Fruit fly (Drosophila melanogaster) whole organism, prepupa: ENCODE results near the gene Atac3.
A peak's percentile ranks its signal among the peaks of the same experiment; 100 is the strongest.

ENCODE experiments used
- Blimp-1 ChIP-seq: fragments of 200-800 bp; sonication (Bioruptor generic); optimal IDR thresholded peaks from 3 replicates; lab custom pipeline; 2017; ENCODE audit warnings: missing biosample characterization, missing genetic modification characterization, mild to moderate bottlenecking, moderate library complexity, missing genetic modification reagents
- CG10631 ChIP-seq: fragments of 200-800 bp; sonication (Bioruptor generic); optimal IDR thresholded peaks from 2 replicates; lab custom pipeline; 2016; ENCODE audit warnings: missing biosample characterization, missing genetic modification characterization
- CG11294 ChIP-seq: fragments of 200-800 bp; sonication (Bioruptor generic); IDR thresholded peaks from 2 replicates; pipeline ENCODE4 v1.3.6; 2022; ENCODE audit warnings: missing biosample characterization, missing genetic modification characterization
- CG11762 ChIP-seq: fragments of 200-800 bp; sonication (Bioruptor generic); optimal IDR thresholded peaks from 3 replicates; lab custom pipeline; 2016; ENCODE audit warnings: missing biosample characterization, missing genetic modification characterization; ENCODE audit not compliant: insufficient read depth
- CG11902 ChIP-seq: fragments of 200-800 bp; sonication (Bioruptor generic); optimal IDR thresholded peaks from 3 replicates; lab custom pipeline; 2016; ENCODE audit warnings: missing biosample characterization, missing genetic modification characterization
- CG15336 ChIP-seq: fragments of 200-800 bp; sonication (Bioruptor generic); IDR thresholded peaks from 2 replicates; pipeline ENCODE4 v1.3.6; 2022; ENCODE audit warnings: missing biosample characterization, missing genetic modification characterization
- CG3032 ChIP-seq: fragments of 200-800 bp; optimal IDR thresholded peaks from 2 replicates; lab custom pipeline; 2019; ENCODE audit warnings: missing biosample characterization, mild to moderate bottlenecking, missing genetic modification characterization, moderate library complexity
- CG31627 ChIP-seq: fragments of 200-800 bp; sonication (Bioruptor generic); optimal IDR thresholded peaks from 3 replicates; lab custom pipeline; 2016; ENCODE audit warnings: missing biosample characterization, missing genetic modification characterization
- CG32006 ChIP-seq: fragments of 200-800 bp; sonication (Bioruptor generic); optimal IDR thresholded peaks from 3 replicates; lab custom pipeline; 2017; ENCODE audit warnings: missing biosample characterization, mild to moderate bottlenecking, missing genetic modification characterization
- CG3919 ChIP-seq: fragments of 200-800 bp; sonication (Bioruptor generic); optimal IDR thresholded peaks from 3 replicates; lab custom pipeline; 2016; ENCODE audit warnings: missing biosample characterization, missing genetic modification characterization
- CG4318 ChIP-seq: fragments of 200-800 bp; sonication (Bioruptor generic); optimal IDR thresholded peaks from 3 replicates; lab custom pipeline; 2017; ENCODE audit warnings: missing biosample characterization, mild to moderate bottlenecking, missing genetic modification characterization
- CG6163 ChIP-seq: fragments of 200-800 bp; sonication (Bioruptor generic); IDR thresholded peaks from 3 replicates; pipeline ENCODE4 v1.3.6; 2022; ENCODE audit warnings: missing biosample characterization, missing genetic modification characterization
- CG6276 ChIP-seq: fragments of 200-800 bp; sonication (Bioruptor generic); optimal IDR thresholded peaks from 2 replicates; lab custom pipeline; 2017; ENCODE audit warnings: missing biosample characterization, mild to moderate bottlenecking, missing genetic modification characterization
- CG6808 ChIP-seq: fragments of 200-800 bp; sonication (Bioruptor generic); optimal IDR thresholded peaks from 3 replicates; lab custom pipeline; 2017; ENCODE audit warnings: missing biosample characterization, missing genetic modification characterization, mild to moderate bottlenecking, moderate library complexity, missing genetic modification reagents
- CG6854 ChIP-seq: fragments of 200-800 bp; sonication (Bioruptor generic); optimal IDR thresholded peaks from 2 replicates; lab custom pipeline; 2017; ENCODE audit warnings: missing biosample characterization, mild to moderate bottlenecking, missing genetic modification characterization
- CG7368 ChIP-seq: fragments of 200-800 bp; sonication (Bioruptor generic); optimal IDR thresholded peaks from 3 replicates; lab custom pipeline; 2016; ENCODE audit warnings: missing biosample characterization, missing genetic modification characterization
- CG8119 ChIP-seq: fragments of 200-800 bp; sonication (Bioruptor generic); IDR thresholded peaks from 3 replicates; pipeline ENCODE4 v1.3.6; 2022; ENCODE audit warnings: missing biosample characterization, missing genetic modification characterization
- CG8319 ChIP-seq: fragments of 200-800 bp; sonication (Bioruptor generic); optimal IDR thresholded peaks from 3 replicates; lab custom pipeline; 2016; ENCODE audit warnings: missing biosample characterization, missing genetic modification characterization
- CG8632 ChIP-seq: fragments of 200-800 bp; sonication (Bioruptor generic); optimal IDR thresholded peaks from 3 replicates; lab custom pipeline; 2016; ENCODE audit warnings: missing biosample characterization, missing genetic modification characterization
- Eip75B ChIP-seq: fragments of 200-800 bp; sonication (Bioruptor generic); optimal IDR thresholded peaks from 3 replicates; lab custom pipeline; 2016; ENCODE audit warnings: missing biosample characterization, missing genetic modification characterization
- Eip78C ChIP-seq: fragments of 200-800 bp; sonication (Bioruptor generic); peaks from one replicate; lab custom pipeline; 2016; ENCODE audit warnings: missing biosample characterization, missing genetic modification characterization
- Eip93F ChIP-seq: fragments of 200-800 bp; sonication (Bioruptor generic); optimal IDR thresholded peaks from 2 replicates; lab custom pipeline; 2016; ENCODE audit warnings: missing biosample characterization, mild to moderate bottlenecking, missing genetic modification characterization
- Ets21C ChIP-seq: fragments of 200-800 bp; sonication (Bioruptor generic); optimal IDR thresholded peaks from 3 replicates; lab custom pipeline; 2016; ENCODE audit warnings: missing biosample characterization, missing genetic modification characterization
- Gug ChIP-seq: fragments of 200-800 bp; sonication (Bioruptor generic); IDR thresholded peaks from 2 replicates; pipeline ENCODE4 v1.3.6; 2022; ENCODE audit warnings: missing biosample characterization, missing genetic modification characterization
- Hr38 ChIP-seq: sonication (Bioruptor generic); optimal IDR thresholded peaks from 2 replicates; lab custom pipeline; 2016; ENCODE audit warnings: missing biosample characterization, missing genetic modification characterization
- Hr39 ChIP-seq: fragments of 200-800 bp; sonication (Bioruptor generic); optimal IDR thresholded peaks from 2 replicates; lab custom pipeline; 2016; ENCODE audit warnings: missing biosample characterization, missing genetic modification characterization
- Hr4 ChIP-seq: fragments of 200-800 bp; sonication (Bioruptor generic); optimal IDR thresholded peaks from 3 replicates; lab custom pipeline; 2016; ENCODE audit warnings: missing biosample characterization, missing genetic modification characterization
- Lpt ChIP-seq: fragments of 200-800 bp; sonication (Bioruptor generic); optimal IDR thresholded peaks from 3 replicates; lab custom pipeline; 2016; ENCODE audit warnings: missing biosample characterization, missing genetic modification characterization
- Met ChIP-seq: fragments of 200-800 bp; sonication (Bioruptor generic); optimal IDR thresholded peaks from 3 replicates; lab custom pipeline; 2016; ENCODE audit warnings: missing biosample characterization, missing genetic modification characterization
- OdsH ChIP-seq: fragments of 200-800 bp; sonication (Bioruptor generic); optimal IDR thresholded peaks from 3 replicates; lab custom pipeline; 2016; ENCODE audit warnings: missing biosample characterization, missing genetic modification characterization
- Sox102F ChIP-seq: fragments of 200-800 bp; sonication (Bioruptor generic); optimal IDR thresholded peaks from 2 replicates; lab custom pipeline; 2016; ENCODE audit warnings: missing biosample characterization, mild to moderate bottlenecking, missing genetic modification characterization
- Sox14 ChIP-seq: fragments of 200-800 bp; sonication (Bioruptor generic); optimal IDR thresholded peaks from 3 replicates; lab custom pipeline; 2016; ENCODE audit warnings: missing biosample characterization, missing genetic modification characterization
- Sox15 ChIP-seq: fragments of 200-800 bp; sonication (Bioruptor generic); optimal IDR thresholded peaks from 3 replicates; lab custom pipeline; 2016; ENCODE audit warnings: missing biosample characterization, missing genetic modification characterization
- achi ChIP-seq: fragments of 200-800 bp; sonication (Bioruptor generic); optimal IDR thresholded peaks from 3 replicates; lab custom pipeline; 2016; ENCODE audit warnings: missing biosample characterization, missing genetic modification characterization
- acj6 ChIP-seq: fragments of 200-800 bp; sonication (Bioruptor generic); optimal IDR thresholded peaks from 3 replicates; lab custom pipeline; 2016; ENCODE audit warnings: missing biosample characterization, missing genetic modification characterization
- dac ChIP-seq: fragments of 200-800 bp; sonication (Bioruptor generic); optimal IDR thresholded peaks from 2 replicates; lab custom pipeline; 2017; ENCODE audit warnings: missing biosample characterization, mild to moderate bottlenecking, missing genetic modification characterization
- eg ChIP-seq: fragments of 200-800 bp; sonication (Bioruptor generic); IDR thresholded peaks from 3 replicates; pipeline ENCODE4 v1.3.6; 2022; ENCODE audit warnings: missing biosample characterization, missing genetic modification characterization
- esn ChIP-seq: fragments of 200-800 bp; sonication (Bioruptor generic); optimal IDR thresholded peaks from 2 replicates; lab custom pipeline; 2016; ENCODE audit warnings: missing biosample characterization, mild to moderate bottlenecking, missing genetic modification characterization, moderate library complexity
- fd59A ChIP-seq: fragments of 200-800 bp; sonication (Bioruptor generic); optimal IDR thresholded peaks from 2 replicates; lab custom pipeline; 2017; ENCODE audit warnings: missing biosample characterization, mild to moderate bottlenecking, missing genetic modification characterization, missing genetic modification reagents
- fd85E ChIP-seq: fragments of 200-800 bp; sonication (Bioruptor generic); optimal IDR thresholded peaks from 3 replicates; lab custom pipeline; 2016; ENCODE audit warnings: missing biosample characterization, missing genetic modification characterization
- net ChIP-seq: fragments of 200-800 bp; sonication (Bioruptor generic); optimal IDR thresholded peaks from 3 replicates; lab custom pipeline; 2016; ENCODE audit warnings: missing biosample characterization, missing genetic modification characterization
- salr ChIP-seq, 2 experiments: fragments of 200-800 bp; sonication (Bioruptor generic); optimal IDR thresholded peaks; 3 replicates each; lab custom pipeline; 2016 to 2018; ENCODE audit warnings: missing biosample characterization in 2 of 2, missing genetic modification characterization in 2 of 2, mild to moderate bottlenecking in 1 of 2
- spab ChIP-seq: fragments of 200-800 bp; sonication (Bioruptor generic); optimal IDR thresholded peaks from 2 replicates; lab custom pipeline; 2017; ENCODE audit warnings: missing biosample characterization, mild to moderate bottlenecking, missing genetic modification characterization, missing genetic modification reagents
- ss ChIP-seq, 2 experiments: fragments of 200-800 bp; sonication (Bioruptor generic); optimal IDR thresholded peaks; 2 replicates in 1 of 2; 3 replicates in 1 of 2; lab custom pipeline; 2017 to 2018; ENCODE audit warnings: mild to moderate bottlenecking in 2 of 2, missing biosample characterization in 2 of 2, missing genetic modification characterization in 2 of 2, moderate library complexity in 1 of 2
- svp ChIP-seq: fragments of 200-800 bp; sonication (Bioruptor generic); peaks from one replicate; lab custom pipeline; 2016; ENCODE audit warnings: missing biosample characterization, missing genetic modification characterization
- vri ChIP-seq: fragments of 200-800 bp; sonication (Bioruptor generic); optimal IDR thresholded peaks from 3 replicates; lab custom pipeline; 2016; ENCODE audit warnings: missing biosample characterization, mild to moderate bottlenecking, missing genetic modification characterization

Atac3 gene

DNA sequence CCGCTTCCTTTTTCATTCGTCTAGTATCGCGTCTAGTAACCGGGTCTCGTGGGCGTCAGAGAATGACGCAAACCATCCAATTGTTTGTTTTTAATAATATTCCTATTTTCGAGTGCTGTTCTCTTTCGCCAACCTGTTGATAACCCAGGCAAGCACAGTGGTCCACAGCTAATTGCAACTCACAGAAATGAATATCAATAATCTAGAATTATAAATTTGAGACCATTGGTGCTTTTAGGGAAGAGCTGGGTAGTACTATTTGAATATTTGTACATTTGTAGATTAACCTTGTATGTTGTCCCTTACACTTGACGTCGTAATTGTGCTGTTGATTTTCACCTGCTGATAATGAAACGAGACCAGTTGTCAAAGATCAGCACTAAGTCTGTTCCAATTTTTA, 22.0 kb upstream of the Atac3 start:
- peak; percentile 6 for TF ChIP-seq OdsH (GFP tag; lab: Kevin White, UChicago)
- TF ChIP-seq vri (GFP tag; lab: Kevin White, UChicago), result peak; percentile 31
- no peak for TF ChIP-seq ss (GFP tag; optimal IDR thresholded peaks at IDR 0.05; lab: Kevin White, UChicago)
- TF ChIP-seq Sox102F, result no peak
- TF ChIP-seq esn, result peak; percentile 13
- peak; percentile 52 for TF ChIP-seq Eip78C (GFP tag; lab: Kevin White, UChicago)
- TF ChIP-seq svp (GFP tag; lab: Kevin White, UChicago), result peak; percentile 94
- peak; percentile 22 for TF ChIP-seq Hr39 (GFP tag; lab: Kevin White, UChicago)
- 0 out of 2 replicates have a peak, but pooled peaks have one; percentile 14 for TF ChIP-seq CG15336

dm6 chr3L:348406-348743, 20.6 kb upstream of the Atac3 start:
- TF ChIP-seq CG10631 (GFP tag; lab: Kevin White, UChicago) (no peak), svp (GFP tag; lab: Kevin White, UChicago) (peak; percentile 57)

DNA sequence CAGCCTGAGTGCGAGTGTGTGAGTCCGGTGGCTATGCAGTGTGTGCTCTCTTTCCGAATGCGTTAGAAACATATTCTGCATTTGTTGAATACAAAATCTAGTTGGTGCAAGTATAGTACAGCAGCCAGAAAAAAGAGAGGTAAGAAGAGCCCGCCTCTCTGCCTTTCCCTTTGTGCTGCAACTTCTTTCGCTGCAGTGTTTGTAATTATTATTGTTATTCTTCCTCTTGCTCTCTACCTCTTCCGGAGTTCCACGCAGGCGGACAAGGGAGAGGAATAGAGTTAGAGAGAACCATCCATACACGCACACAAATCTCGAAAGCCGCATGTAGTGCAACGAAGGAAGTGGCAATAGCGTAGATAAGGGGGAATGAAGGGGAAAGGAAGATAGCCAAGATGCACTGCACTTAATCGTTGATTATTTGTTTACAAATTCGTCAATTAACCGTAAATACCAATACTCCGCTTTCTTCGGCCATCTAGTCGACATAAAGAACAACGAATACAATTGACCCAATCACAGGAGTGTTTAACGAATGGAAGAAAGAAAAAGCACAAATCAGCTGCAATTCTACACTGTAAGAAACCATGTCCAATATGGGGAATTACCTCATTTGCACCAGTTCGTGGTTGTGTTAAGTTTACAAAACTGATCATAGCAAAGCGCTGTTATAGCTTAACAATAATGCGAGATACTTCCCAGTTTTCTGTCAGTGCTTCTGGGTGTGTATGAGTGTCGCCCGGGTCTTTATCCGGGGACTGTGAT, 20.0 kb upstream of the Atac3 start:
- peak; percentile 26 for TF ChIP-seq Blimp-1 (GFP tag; lab: Kevin White, UChicago)
- peak; percentile 89 for TF ChIP-seq Lpt (GFP tag; lab: Kevin White, UChicago)
- TF ChIP-seq CG6276 (GFP tag; lab: Kevin White, UChicago), result peak; percentile 89
- peak; percentile 87 for TF ChIP-seq achi
- TF ChIP-seq CG11294 (GFP tag; lab: Robert Waterston, UW), result peak; percentile 79
- peak; percentile 35; the same call in 1 of the 2 replicates for TF ChIP-seq Gug (GFP tag; lab: Robert Waterston, UW)
- TF ChIP-seq CG8632 (GFP tag; lab: Kevin White, UChicago), result peak; percentile 66
- peak; percentile 82 for TF ChIP-seq CG8319 (GFP tag; lab: Kevin White, UChicago)
- peak; percentile 76 for TF ChIP-seq CG11902 (GFP tag; lab: Kevin White, UChicago)
- TF ChIP-seq fd85E, result no peak
- peak; percentile 61 to 75 for TF ChIP-seq ss (GFP tag; optimal IDR thresholded peaks at IDR 0.05; lab: Kevin White, UChicago)
- peak; percentile 90 for TF ChIP-seq CG8119 (GFP tag; lab: Robert Waterston, UW)
- TF ChIP-seq fd59A (GFP tag; lab: Kevin White, UChicago), result peak; percentile 75
- TF ChIP-seq salr (GFP tag; optimal IDR thresholded peaks at IDR 0.05; lab: Kevin White, UChicago), result peak; percentile 82 to 91
- peak; percentile 58 for TF ChIP-seq CG3032 (tag; lab: Kevin White, UChicago)
- TF ChIP-seq CG11762, result peak; percentile 84
- peak; percentile 72 for TF ChIP-seq Ets21C (GFP tag; lab: Kevin White, UChicago)
- peak; percentile 95 for TF ChIP-seq CG32006 (GFP tag; lab: Kevin White, UChicago)
- peak; percentile 90 for TF ChIP-seq OdsH (GFP tag; lab: Kevin White, UChicago)
- peak; percentile 83 for TF ChIP-seq Met
- TF ChIP-seq acj6 (GFP tag; lab: Kevin White, UChicago), result peak; percentile 89
- TF ChIP-seq CG31627, result peak; percentile 88
- peak; percentile 74 for TF ChIP-seq Hr38 (GFP tag; lab: Kevin White, UChicago)
- TF ChIP-seq CG3919 (GFP tag; lab: Kevin White, UChicago), result peak; percentile 92
- TF ChIP-seq net (GFP tag; lab: Kevin White, UChicago), result peak; percentile 90
- peak; percentile 91 for TF ChIP-seq Sox14
- peak; percentile 91 for TF ChIP-seq CG7368 (GFP tag; lab: Kevin White, UChicago)
- TF ChIP-seq eg (GFP tag; lab: Robert Waterston, UW), result peak; percentile 90
- peak; percentile 84 for TF ChIP-seq Hr39 (GFP tag; lab: Kevin White, UChicago)
- TF ChIP-seq CG15336, result peak; percentile 91
- TF ChIP-seq CG6808 (GFP tag; lab: Kevin White, UChicago), result peak; percentile 79
- TF ChIP-seq spab, result peak; percentile 75
- TF ChIP-seq Sox15 (GFP tag; lab: Kevin White, UChicago), result peak; percentile 75
- peak; percentile 96 for TF ChIP-seq Eip78C (GFP tag; lab: Kevin White, UChicago)
- TF ChIP-seq Eip75B, result peak; percentile 88
- TF ChIP-seq dac (GFP tag; lab: Kevin White, UChicago), result peak; percentile 89
- TF ChIP-seq CG4318 (GFP tag; lab: Kevin White, UChicago), result peak; percentile 86
- peak; percentile 94 for TF ChIP-seq CG6163 (GFP tag; lab: Robert Waterston, UW)
- peak; percentile 85 for TF ChIP-seq esn
- peak; percentile 26 for TF ChIP-seq Eip93F (GFP tag; lab: Kevin White, UChicago)
- TF ChIP-seq Hr4, result peak; percentile 95
- peak; percentile 91 for TF ChIP-seq svp (GFP tag; lab: Kevin White, UChicago)
- no peak for TF ChIP-seq CG6854 (GFP tag; lab: Kevin White, UChicago)
